Fruit fly (Drosophila melanogaster): ENCODE data around the gene CG1523.

CG1523 gene

DNA sequence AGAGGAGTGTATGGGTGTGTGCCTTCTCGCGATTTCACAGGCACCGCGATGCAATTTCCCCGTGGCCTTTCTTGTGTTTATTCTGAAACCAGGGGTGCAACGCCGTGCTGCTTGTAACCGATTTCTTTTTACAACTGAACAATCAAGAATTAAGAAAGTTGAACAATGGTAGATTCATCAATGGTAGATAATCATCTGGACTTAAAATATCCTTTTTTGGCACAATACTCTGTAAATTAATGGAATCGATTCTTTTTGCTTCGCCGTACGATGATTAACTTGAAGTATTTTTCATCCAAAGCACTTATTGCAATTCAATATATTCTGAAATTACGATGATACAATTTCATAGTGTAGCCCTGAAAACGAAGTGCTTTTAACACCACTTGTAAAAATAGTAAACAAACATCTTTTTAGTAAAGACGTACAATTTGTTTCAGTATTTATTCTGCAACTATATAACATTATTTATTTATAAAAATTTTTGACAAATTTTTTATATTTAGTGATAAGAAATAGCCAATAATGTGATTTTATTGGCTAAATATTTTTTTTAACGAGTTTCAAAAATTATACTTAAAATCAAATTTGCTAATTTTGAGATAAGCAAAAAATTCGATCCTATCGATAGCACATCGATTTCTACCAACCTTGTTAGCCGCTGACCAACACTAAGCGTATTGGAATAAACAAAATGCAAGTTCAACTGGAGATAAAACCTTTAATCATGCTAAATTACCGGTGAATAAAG lies at the start of gene CG1523, which contains the start of gene CG1647 (continued):
- TF ChIP-seq pho (GFP tag; optimal IDR thresholded peaks at IDR 0.05) (peak; percentile 38), pnt (GFP tag; optimal IDR thresholded peaks at IDR 0.05) (peak; percentile 55), Fer3 (tag; optimal IDR thresholded peaks at IDR 0.05) (peak; percentile 50), CG14441 (GFP tag; IDR thresholded peaks at IDR 0.05) (peak; percentile 58), gcm2 (GFP tag; optimal IDR thresholded peaks at IDR 0.05) (no peak), CG11504 (tag; optimal IDR thresholded peaks at IDR 0.05) (no peak), ftz-f1 (GFP tag; optimal IDR thresholded peaks at IDR 0.05) (no peak), CG6272 (GFP tag; IDR thresholded peaks at IDR 0.05) (0 out of 2 replicates have a peak, but pooled peaks have one; percentile 31), CG31365 (tag; optimal IDR thresholded peaks at IDR 0.05) (no peak), CG2116 (GFP tag; optimal IDR thresholded peaks at IDR 0.05) (peak; percentile 55), Usf (GFP tag; optimal IDR thresholded peaks at IDR 0.05) (peak; percentile 49), Bdp1 (GFP tag; optimal IDR thresholded peaks at IDR 0.05) (peak; percentile 26), CG11456 (GFP tag; IDR thresholded peaks at IDR 0.05) (0 out of 3 replicates have a peak, but pooled peaks have one; percentile 29), CG4707 (GFP tag; optimal IDR thresholded peaks at IDR 0.05) (peak; percentile 42), Ets65A (GFP tag) (peak; percentile 93), croc (GFP tag; conservative IDR thresholded peaks at IDR 0.05) (peak; percentile 45; the same call in 2 of the 3 replicates), CG13123 (GFP tag; optimal IDR thresholded peaks at IDR 0.05) (peak; percentile 4), Blimp-1 (GFP tag; optimal IDR thresholded peaks at IDR 0.05) (no peak), Bteb2 (GFP tag; optimal IDR thresholded peaks at IDR 0.05) (no peak), CoRest (tag; optimal IDR thresholded peaks at IDR 0.05) (peak; percentile 86), Ptx1 (GFP tag; IDR thresholded peaks at IDR 0.05) (peak; percentile 60), CG7271 (tag; optimal IDR thresholded peaks at IDR 0.05) (peak; percentile 13), CG10431 (GFP tag; optimal IDR thresholded peaks at IDR 0.05) (no peak), trem (tag; optimal IDR thresholded peaks at IDR 0.05) (peak; percentile 11), lab (GFP tag; optimal IDR thresholded peaks at IDR 0.05) (no peak), ken (GFP tag; IDR thresholded peaks at IDR 0.05) (0 out of 3 replicates have a peak, but pooled peaks have one; percentile 33), dmrt11E (tag; optimal IDR thresholded peaks at IDR 0.05) (peak; percentile 75), kay (GFP tag; optimal IDR thresholded peaks at IDR 0.05) (peak; percentile 4), dm (GFP tag; optimal IDR thresholded peaks at IDR 0.05) (no peak), zfh1 (GFP tag; IDR thresholded peaks at IDR 0.05) (peak; percentile 45; the same call in 1 of the 3 replicates), CG7357 (GFP tag; IDR thresholded peaks at IDR 0.05) (peak; percentile 47; the same call in 2 of the 3 replicates), wor (GFP tag; IDR thresholded peaks at IDR 0.05) (peak; percentile 41; the same call in 1 of the 2 replicates), CG6175 (GFP tag; IDR thresholded peaks at IDR 0.05) (no peak), CG18011 (GFP tag; optimal IDR thresholded peaks at IDR 0.05) (peak; percentile 19), fu2 (GFP tag; optimal IDR thresholded peaks at IDR 0.05) (peak; percentile 70), zen (tag; optimal IDR thresholded peaks at IDR 0.05) (peak; percentile 69), CG12104 (GFP tag; optimal IDR thresholded peaks at IDR 0.05) (peak; percentile 48), CG7556 (GFP tag; optimal IDR thresholded peaks at IDR 0.05) (peak; percentile 64), jigr1 (GFP tag; IDR thresholded peaks at IDR 0.05) (no peak), Hmr (GFP tag; optimal IDR thresholded peaks at IDR 0.05) (no peak), bigmax (GFP tag; optimal IDR thresholded peaks at IDR 0.05) (no peak), CG4404 (GFP tag; IDR thresholded peaks at IDR 0.05) (peak; percentile 60), lmd (GFP tag; IDR thresholded peaks at IDR 0.05) (peak; percentile 62), MTF-1 (GFP tag; optimal IDR thresholded peaks at IDR 0.05; ENCODE audit: borderline replicate concordance) (no peak), CG5953 (GFP tag; IDR thresholded peaks at IDR 0.05) (no peak), CG8944 (GFP tag; optimal IDR thresholded peaks at IDR 0.05) (peak; percentile 61), Mes4 (GFP tag; optimal IDR thresholded peaks at IDR 0.05) (peak; percentile 33), NC2β (GFP tag; optimal IDR thresholded peaks at IDR 0.05) (peak; percentile 49), Sry-δ (GFP tag; optimal IDR thresholded peaks at IDR 0.05) (peak; percentile 41)
